Worm (Caenorhabditis elegans) whole organism, L3 larva: ENCODE results near the gene T25B6.6.

ENCODE experiments used
- ZK546.5 ChIP-seq: sonication (generic microtip); optimal IDR thresholded peaks from 2 replicates; lab custom pipeline; 2017; ENCODE audit warnings: missing biosample characterization, missing genetic modification characterization
- ama-1 ChIP-seq: fragments of 150-350 bp; optimal IDR thresholded peaks from 2 replicates; lab custom pipeline; 2018
- ceh-28 ChIP-seq: fragments of 150-350 bp; optimal IDR thresholded peaks from 2 replicates; lab custom pipeline; 2014; ENCODE audit warnings: missing biosample characterization, missing genetic modification reagents, missing genetic modification characterization
- ceh-9 ChIP-seq: sonication (generic microtip); optimal IDR thresholded peaks from 2 replicates; lab custom pipeline; 2018; ENCODE audit warnings: missing biosample characterization, missing genetic modification characterization
- daf-12 ChIP-seq: fragments of 150-350 bp; optimal IDR thresholded peaks from 2 replicates; lab custom pipeline; 2014; ENCODE audit warnings: missing biosample characterization, missing genetic modification reagents, missing genetic modification characterization
- egl-27 ChIP-seq: sonication (generic microtip); optimal IDR thresholded peaks from 4 replicates; lab custom pipeline; 2017; ENCODE audit warnings: missing biosample characterization, missing genetic modification reagents, missing genetic modification characterization
- egl-5 ChIP-seq: fragments of 150-350 bp; optimal IDR thresholded peaks from 2 replicates; lab custom pipeline; 2017; ENCODE audit warnings: missing biosample characterization, missing genetic modification reagents, missing genetic modification characterization, inconsistent platforms
- elt-2 ChIP-seq: sonication (generic microtip); optimal IDR thresholded peaks from 2 replicates; lab custom pipeline; 2016; ENCODE audit warnings: missing genetic modification reagents, mild to moderate bottlenecking, missing genetic modification characterization, missing compliant biosample characterization
- eor-1 ChIP-seq, 2 experiments: fragments of 150-350 bp; optimal IDR thresholded peaks; 2 replicates each; lab custom pipeline; 2014 to 2018; ENCODE audit warnings: missing biosample characterization in 2 of 2, missing genetic modification characterization in 2 of 2
- fkh-2 ChIP-seq: fragments of 150-350 bp; optimal IDR thresholded peaks from 2 replicates; lab custom pipeline; 2014; ENCODE audit warnings: missing biosample characterization, missing genetic modification reagents, missing genetic modification characterization
- hmg-11 ChIP-seq: sonication (generic microtip); optimal IDR thresholded peaks from 2 replicates; lab custom pipeline; 2016; ENCODE audit warnings: missing genetic modification characterization, missing compliant biosample characterization
- jun-1 ChIP-seq: fragments of 150-350 bp; optimal IDR thresholded peaks from 2 replicates; lab custom pipeline; 2014; ENCODE audit warnings: missing biosample characterization, missing genetic modification reagents, missing genetic modification characterization
- lin-15B ChIP-seq: fragments of 150-350 bp; optimal IDR thresholded peaks from 2 replicates; lab custom pipeline; 2014; ENCODE audit warnings: missing biosample characterization, missing genetic modification characterization
- lin-39 ChIP-seq: fragments of 150-350 bp; optimal IDR thresholded peaks from 2 replicates; lab custom pipeline; 2018; ENCODE audit warnings: missing biosample characterization, missing genetic modification reagents, missing genetic modification characterization
- lsy-12 ChIP-seq: sonication (generic microtip); optimal IDR thresholded peaks from 2 replicates; lab custom pipeline; 2016; ENCODE audit warnings: mild to moderate bottlenecking, missing genetic modification characterization, missing compliant biosample characterization
- mdl-1 ChIP-seq: fragments of 150-350 bp; optimal IDR thresholded peaks from 2 replicates; lab custom pipeline; 2014; ENCODE audit warnings: missing biosample characterization, missing genetic modification characterization
- mml-1 ChIP-seq: fragments of 150-350 bp; sonication (generic microtip); optimal IDR thresholded peaks from 3 replicates; lab custom pipeline; 2014; ENCODE audit warnings: missing biosample characterization, missing genetic modification characterization
- nfya-1 ChIP-seq: sonication (generic microtip); optimal IDR thresholded peaks from 2 replicates; lab custom pipeline; 2017; ENCODE audit warnings: missing genetic modification characterization, mild to moderate bottlenecking, missing compliant biosample characterization, antibody characterized with exemption, moderate library complexity; ENCODE audit not compliant: insufficient read depth
- nhr-11 ChIP-seq: fragments of 150-350 bp; optimal IDR thresholded peaks from 2 replicates; lab custom pipeline; 2014; ENCODE audit warnings: missing biosample characterization, missing genetic modification characterization
- nhr-12 ChIP-seq: fragments of 150-350 bp; optimal IDR thresholded peaks from 2 replicates; lab custom pipeline; 2014; ENCODE audit warnings: missing biosample characterization, missing genetic modification characterization
- nhr-23 ChIP-seq: fragments of 150-350 bp; optimal IDR thresholded peaks from 2 replicates; lab custom pipeline; 2014; ENCODE audit warnings: missing biosample characterization, missing genetic modification reagents, missing genetic modification characterization
- nhr-25 ChIP-seq: sonication (generic microtip); optimal IDR thresholded peaks from 2 replicates; lab custom pipeline; 2017; ENCODE audit warnings: missing biosample characterization, missing genetic modification characterization
- nhr-28 ChIP-seq: fragments of 150-350 bp; optimal IDR thresholded peaks from 2 replicates; lab custom pipeline; 2014; ENCODE audit warnings: missing biosample characterization, missing genetic modification characterization
- pha-4 ChIP-seq: fragments of 150-350 bp; optimal IDR thresholded peaks from 2 replicates; lab custom pipeline; 2014; ENCODE audit warnings: missing biosample characterization, missing genetic modification reagents, missing genetic modification characterization
- pqm-1 ChIP-seq: fragments of 150-350 bp; optimal IDR thresholded peaks from 2 replicates; lab custom pipeline; 2017; ENCODE audit warnings: missing biosample characterization, missing genetic modification characterization, inconsistent platforms
- sea-2 ChIP-seq: fragments of 150-350 bp; sonication (generic microtip); optimal IDR thresholded peaks from 4 replicates; lab custom pipeline; 2014; ENCODE audit warnings: missing biosample characterization, missing genetic modification reagents, missing genetic modification characterization
- skn-1 ChIP-seq: fragments of 150-350 bp; optimal IDR thresholded peaks from 2 replicates; lab custom pipeline; 2014; ENCODE audit warnings: missing biosample characterization, missing genetic modification characterization
- unc-62 ChIP-seq: fragments of 150-350 bp; sonication (generic microtip); optimal IDR thresholded peaks from 4 replicates; lab custom pipeline; 2014; ENCODE audit warnings: missing biosample characterization, missing genetic modification reagents, missing genetic modification characterization
- zag-1 ChIP-seq: fragments of 150-350 bp; optimal IDR thresholded peaks from 2 replicates; lab custom pipeline; 2014; ENCODE audit warnings: missing biosample characterization, missing genetic modification characterization
- ztf-11 ChIP-seq: fragments of 150-350 bp; optimal IDR thresholded peaks from 2 replicates; lab custom pipeline; 2014; ENCODE audit warnings: missing biosample characterization, missing genetic modification characterization

T25B6.6 gene

DNA sequence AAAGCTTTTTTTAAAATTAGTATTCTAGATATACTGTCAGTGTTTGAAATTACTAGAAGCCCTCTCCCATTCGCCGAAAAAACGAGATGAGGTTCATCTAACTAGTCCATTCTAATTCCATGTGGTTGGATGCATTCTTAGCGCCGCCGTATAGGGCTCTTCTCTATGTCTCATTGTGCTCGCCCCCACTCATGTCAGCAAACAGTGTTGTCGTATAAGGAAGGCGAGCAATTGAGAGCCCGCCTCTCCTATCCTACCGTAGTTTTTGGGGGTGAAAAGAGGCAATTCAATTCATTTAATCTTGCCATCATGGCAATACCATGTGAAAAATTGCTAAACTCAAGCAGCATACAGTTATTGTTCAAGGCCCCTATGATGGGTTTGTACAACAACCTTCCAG lies 26.0 kb upstream of the T25B6.6 start, which contains the start of gene F47E1.20:
TSS of gene F47E1.20 (plus strand) at position 301 of the 400 bp plus-strand sequence.
- TF ChIP-seq mdl-1 (no peak), fkh-2 (tag; lab: Kevin White, UChicago) (no peak), nhr-28 (tag; lab: Kevin White, UChicago) (no peak), daf-12 (tag; lab: Kevin White, UChicago) (no peak), eor-1 (tag; optimal IDR thresholded peaks at IDR 0.05; lab: Kevin White, UChicago) (no peak), jun-1 (tag; lab: Kevin White, UChicago) (no peak), hmg-11 (tag; lab: Kevin White, UChicago) (no peak), lsy-12 (tag; lab: Kevin White, UChicago) (no peak), skn-1 (no peak), lin-39 (no peak), ama-1 (lab: Kevin White, UChicago) (no peak), ZK546.5 (tag; lab: Kevin White, UChicago) (no peak)

DNA sequence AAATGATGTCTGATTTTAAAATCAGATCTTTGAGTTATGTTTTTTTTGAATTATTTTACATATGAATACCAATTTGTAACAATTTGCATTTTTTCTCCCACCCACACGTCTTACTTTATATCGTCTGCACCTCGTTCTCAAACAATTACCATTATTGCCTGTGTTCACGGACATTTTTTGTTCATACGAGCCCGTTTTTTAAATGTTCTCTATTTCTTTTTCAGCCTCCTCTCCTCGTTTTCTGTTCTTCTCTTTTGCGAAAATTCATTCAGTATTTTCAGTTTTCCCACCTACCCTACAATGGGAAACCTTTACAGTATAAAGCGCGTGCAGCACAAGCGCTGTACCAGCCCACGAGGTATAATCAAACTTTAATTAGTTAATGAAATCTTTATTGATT lies 23.2 kb upstream of the T25B6.6 start, which contains the start of gene prdm-14:
TSS of gene prdm-14 (plus strand) at position 301 of the 400 bp plus-strand sequence.
- no peak for TF ChIP-seq nhr-11 (tag; lab: Kevin White, UChicago)
- TF ChIP-seq nfya-1 (tag; lab: Kevin White, UChicago): no peak
- TF ChIP-seq ztf-11 (tag; lab: Kevin White, UChicago): no peak
- no peak for TF ChIP-seq zag-1

DNA sequence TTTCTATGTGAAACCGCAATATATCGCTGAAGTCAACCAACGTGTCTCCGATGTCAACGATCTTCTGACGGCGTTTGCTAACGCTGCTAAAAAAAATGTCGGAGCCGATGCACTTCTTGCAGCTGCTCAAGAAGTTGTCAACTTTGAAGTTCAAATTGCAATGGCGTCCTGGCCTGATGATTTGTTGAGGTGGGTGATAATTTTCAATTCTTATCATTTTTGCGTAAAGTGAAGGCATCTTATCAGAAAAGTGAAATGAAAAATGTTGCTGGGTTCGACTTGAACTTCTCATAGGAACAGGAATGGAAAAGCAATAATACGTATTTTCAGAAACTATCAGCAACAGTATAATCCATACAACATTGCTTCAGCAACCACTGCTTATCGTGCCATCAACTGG lies 13.6 kb upstream of the T25B6.6 start:
- peak; percentile 73 for TF ChIP-seq elt-2 (tag; lab: Kevin White, UChicago)
- no peak for TF ChIP-seq ztf-11 (tag; lab: Kevin White, UChicago)
- peak; percentile 58 for TF ChIP-seq pqm-1 (tag; lab: Kevin White, UChicago)

DNA sequence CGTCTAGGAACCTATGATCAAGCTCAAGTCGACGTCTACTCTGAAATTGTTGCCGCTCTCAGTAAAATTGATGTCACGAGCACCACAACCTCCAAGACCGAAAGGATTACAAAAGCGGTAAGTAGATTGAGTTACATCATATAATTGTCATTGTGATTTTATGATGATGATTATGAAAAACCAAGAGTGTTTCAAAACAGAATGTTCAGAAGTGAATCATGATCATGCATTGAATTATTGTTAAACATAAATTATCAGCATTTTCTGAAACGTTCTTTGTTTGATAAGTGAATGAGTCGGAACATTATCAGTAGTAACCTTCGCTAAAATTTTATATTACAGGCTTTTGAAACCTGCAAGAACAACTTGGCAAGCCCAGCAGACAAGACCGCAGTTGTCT lies 12.5 kb upstream of the T25B6.6 start:
- TF ChIP-seq elt-2 (tag; lab: Kevin White, UChicago) (peak; percentile 82), sea-2 (GFP tag; lab: Kevin White, UChicago) (no peak), skn-1 (peak; percentile 74), pqm-1 (tag; lab: Kevin White, UChicago) (peak; percentile 80), unc-62 (GFP tag; lab: Kevin White, UChicago) (no peak), zag-1 (no peak), egl-27 (tag; lab: Kevin White, UChicago) (no peak), pha-4 (no peak), nfya-1 (tag; lab: Kevin White, UChicago) (no peak), jun-1 (tag; lab: Kevin White, UChicago) (no peak), lsy-12 (tag; lab: Kevin White, UChicago) (no peak), lin-15B (no peak), egl-5 (no peak), nhr-12 (no peak)

DNA sequence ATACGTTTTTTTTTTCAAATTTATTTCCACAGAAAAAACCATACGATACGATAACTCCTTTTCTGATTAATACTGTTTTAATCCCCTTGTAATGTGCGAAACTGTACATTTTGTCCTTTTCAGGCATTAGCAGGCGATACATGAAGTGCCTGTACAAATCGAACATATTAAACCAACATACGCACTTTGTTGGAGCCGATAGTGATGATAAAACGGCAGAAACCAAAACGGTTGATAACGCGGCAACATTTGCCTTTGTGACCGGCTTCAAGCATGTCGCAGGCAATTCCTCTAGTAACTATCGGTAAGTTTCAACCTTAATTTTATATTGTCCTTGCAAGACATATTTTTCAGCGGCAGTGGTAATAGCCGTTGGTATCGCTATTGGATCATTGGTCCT lies 11.6 kb upstream of the T25B6.6 start, which contains the start of gene nep-22:
TSS of gene nep-22 (plus strand) at position 245 of the 400 bp plus-strand sequence.
- TF ChIP-seq elt-2 (tag; lab: Kevin White, UChicago) (peak; percentile 80), ztf-11 (tag; lab: Kevin White, UChicago) (no peak), ama-1 (lab: Kevin White, UChicago) (no peak), ceh-28 (tag; lab: Kevin White, UChicago) (no peak), mdl-1 (no peak), ceh-9 (no peak), pqm-1 (tag; lab: Kevin White, UChicago) (peak; percentile 40)
- TF ChIP-seq, all 47 proteins: peak for 2

DNA sequence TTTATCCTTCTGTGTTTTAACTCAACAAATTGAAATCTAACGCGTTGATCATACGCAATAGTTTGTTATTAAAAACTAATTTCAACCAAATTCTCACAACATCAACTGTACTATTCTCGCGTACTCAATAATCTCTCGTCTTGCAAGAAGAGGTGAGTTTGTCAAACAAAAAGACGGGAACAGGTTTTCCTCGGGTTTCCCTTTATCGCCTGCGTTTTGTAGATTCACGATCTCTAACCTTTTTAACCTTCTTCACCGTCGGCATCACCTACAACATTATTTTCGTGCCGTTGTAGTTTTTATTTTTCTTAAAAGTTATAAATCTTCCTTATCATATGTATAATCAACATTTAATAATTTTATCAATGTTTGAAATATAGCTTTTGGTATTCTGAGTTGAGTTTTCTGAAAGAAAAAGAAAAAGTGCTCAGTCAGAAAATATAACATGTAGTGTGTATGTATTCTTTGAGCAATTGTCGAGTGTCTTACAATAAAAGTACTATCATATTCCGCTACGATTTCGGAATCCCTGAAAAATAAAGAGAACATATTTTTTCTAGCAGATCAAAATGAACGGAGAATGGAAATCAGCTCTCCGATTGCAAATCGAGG lies 6.3 kb upstream of the T25B6.6 start, which contains the start of gene snf-12:
TSS of gene snf-12 (plus strand) at position 562 of the 612 bp plus-strand sequence.
- no peak for TF ChIP-seq pha-4
- no peak for TF ChIP-seq mml-1
- no peak for TF ChIP-seq nhr-28 (tag; lab: Kevin White, UChicago)
- peak; percentile 73 for TF ChIP-seq nhr-25 (tag; lab: Kevin White, UChicago)
- peak; percentile 38 for TF ChIP-seq nhr-23 (tag; lab: Kevin White, UChicago)
- TF ChIP-seq, all 47 proteins: peak for 2
